Fruit fly (Drosophila melanogaster): ENCODE results near the gene CG7910.

Gene CG7910

DNA sequence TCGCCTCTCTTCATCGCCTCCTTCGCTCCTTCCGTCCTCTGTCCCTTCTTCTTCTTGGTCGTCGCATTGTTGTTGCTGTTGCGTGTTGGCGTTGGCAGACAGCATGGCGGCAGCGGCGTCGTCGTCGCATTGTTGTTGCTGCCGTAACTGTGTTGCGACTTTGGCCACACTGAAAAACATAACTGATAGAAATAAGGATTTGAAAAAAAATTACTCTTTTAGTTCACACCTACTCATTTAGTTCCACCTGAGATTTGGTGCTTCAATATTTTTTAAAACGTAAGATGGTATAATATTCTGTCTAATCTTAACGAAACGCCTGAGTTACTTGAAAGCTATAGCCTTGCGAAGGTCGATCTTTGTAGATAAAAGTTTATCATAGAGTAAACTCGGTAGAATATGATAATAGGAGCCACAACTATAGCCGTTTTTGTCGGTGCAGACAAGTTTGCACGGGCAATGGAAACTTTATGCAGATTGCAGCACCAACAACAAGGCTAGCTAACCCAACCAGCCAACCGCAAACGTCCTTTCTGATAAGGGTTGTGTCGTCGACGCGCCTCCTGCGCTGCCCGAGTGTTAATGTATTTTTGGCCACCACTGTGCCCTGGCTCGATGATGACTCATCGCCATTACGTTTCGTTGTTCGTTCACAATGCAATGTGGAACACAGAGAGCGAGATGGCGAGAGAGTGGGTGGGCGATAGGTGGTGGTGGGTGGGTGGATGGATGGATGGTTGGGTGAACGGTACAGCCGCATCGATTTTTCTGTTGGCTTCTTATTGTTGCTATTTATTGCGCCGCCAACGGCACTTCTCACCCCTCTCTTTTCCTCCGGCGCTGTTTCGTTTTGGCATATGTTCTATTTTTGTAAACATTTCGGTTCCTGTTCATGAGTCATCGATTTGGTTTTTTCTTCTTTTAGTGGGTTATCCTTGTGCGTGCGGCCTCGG, 26.1 kb downstream of the CG7910 start (continued):
- TF ChIP-seq Met (GFP tag; optimal IDR thresholded peaks at IDR 0.05) (peak; percentile 92), CG11762 (GFP tag; optimal IDR thresholded peaks at IDR 0.05; ENCODE audit: insufficient read depth) (peak; percentile 86), CG8319 (GFP tag; optimal IDR thresholded peaks at IDR 0.05) (peak; percentile 86), Hr4 (GFP tag; optimal IDR thresholded peaks at IDR 0.05) (peak; percentile 91), pdm3 (GFP tag; optimal IDR thresholded peaks at IDR 0.05) (peak; percentile 93), Lpt (GFP tag; optimal IDR thresholded peaks at IDR 0.05) (peak; percentile 75), ss (GFP tag; optimal IDR thresholded peaks at IDR 0.05) (peak; percentile 91 to 95), Eip75B (GFP tag; optimal IDR thresholded peaks at IDR 0.05) (peak; percentile 91), OdsH (GFP tag; optimal IDR thresholded peaks at IDR 0.05) (peak; percentile 93), CG11294 (GFP tag; IDR thresholded peaks at IDR 0.05) (peak; percentile 72), CG10669 (GFP tag; optimal IDR thresholded peaks at IDR 0.05) (peak; percentile 96), CG6854 (GFP tag; optimal IDR thresholded peaks at IDR 0.05) (peak; percentile 41), spab (GFP tag; optimal IDR thresholded peaks at IDR 0.05) (peak; percentile 94), dac (GFP tag; optimal IDR thresholded peaks at IDR 0.05) (peak; percentile 86), topi (GFP tag; optimal IDR thresholded peaks at IDR 0.05) (peak; percentile 88), Ets96B (tag; optimal IDR thresholded peaks at IDR 0.05) (peak; percentile 95), cyc (GFP tag; optimal IDR thresholded peaks at IDR 0.05) (peak; percentile 86), CG32006 (GFP tag; optimal IDR thresholded peaks at IDR 0.05) (peak; percentile 95), svp (GFP tag) (peak; percentile 93), esn (GFP tag; optimal IDR thresholded peaks at IDR 0.05) (peak; percentile 92), salr (GFP tag; optimal IDR thresholded peaks at IDR 0.05) (peak; percentile 90 to 91), net (GFP tag; optimal IDR thresholded peaks at IDR 0.05) (peak; percentile 90), Hr38 (GFP tag; optimal IDR thresholded peaks at IDR 0.05) (no peak), Eip78C (GFP tag) (peak; percentile 98), Sox14 (GFP tag; optimal IDR thresholded peaks at IDR 0.05) (peak; percentile 91), Sox102F (GFP tag; optimal IDR thresholded peaks at IDR 0.05) (peak; percentile 84), Ets21C (GFP tag; optimal IDR thresholded peaks at IDR 0.05) (peak; percentile 87), Blimp-1 (GFP tag; optimal IDR thresholded peaks at IDR 0.05) (peak; percentile 57), CG1621 (tag; optimal IDR thresholded peaks at IDR 0.05) (peak; percentile 90)

DNA sequence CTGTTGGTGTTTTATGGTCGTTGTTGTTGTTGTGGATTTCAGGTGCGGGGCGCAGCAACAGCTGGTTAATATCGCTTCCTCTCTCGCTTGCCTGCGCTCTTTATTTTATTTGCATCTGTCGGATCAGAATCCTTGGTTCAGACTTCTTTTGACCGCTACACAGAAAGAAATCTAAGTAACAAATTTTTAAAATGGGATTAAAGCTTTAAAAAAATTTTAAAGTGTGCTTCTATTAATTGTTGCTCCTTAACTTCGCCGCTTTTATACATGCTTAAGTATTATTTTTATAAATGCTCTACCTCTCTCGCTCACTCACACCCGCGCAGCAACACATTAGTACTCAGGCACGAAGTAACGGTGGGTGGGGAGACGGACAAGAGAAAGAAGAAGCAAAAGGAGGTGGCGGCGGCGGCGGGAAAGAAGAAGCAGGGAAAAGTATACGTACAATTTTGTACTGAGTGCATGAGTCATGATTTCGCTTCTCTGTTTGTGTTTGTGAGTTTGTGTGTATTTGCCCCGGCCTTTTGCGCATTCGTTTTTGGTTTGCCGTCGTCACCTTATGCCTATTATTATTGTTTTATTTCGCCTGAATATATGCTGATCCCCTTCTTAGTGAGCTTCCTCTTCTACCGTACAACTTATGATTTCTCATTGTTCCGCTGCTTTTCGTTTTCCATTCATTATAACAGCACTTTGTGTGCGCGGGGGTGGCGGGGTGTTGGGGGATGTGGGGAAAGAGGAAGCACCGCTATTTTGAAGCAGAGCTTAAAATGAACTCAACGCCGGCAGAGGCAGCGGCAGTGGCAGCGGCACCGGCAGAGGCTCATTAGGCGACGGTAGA, 27.0 kb downstream of the CG7910 start:
- TF ChIP-seq Sox102F (GFP tag; optimal IDR thresholded peaks at IDR 0.05) (peak; percentile 96), Hr39 (GFP tag; optimal IDR thresholded peaks at IDR 0.05) (peak; percentile 94), spab (GFP tag; optimal IDR thresholded peaks at IDR 0.05) (peak; percentile 89), Gug (GFP tag; IDR thresholded peaks at IDR 0.05) (peak; percentile 70), ss (GFP tag; optimal IDR thresholded peaks at IDR 0.05) (peak; percentile 90 to 93), CG10669 (GFP tag; optimal IDR thresholded peaks at IDR 0.05) (peak; percentile 94), eg (GFP tag; IDR thresholded peaks at IDR 0.05) (peak; percentile 89), Hr4 (GFP tag; optimal IDR thresholded peaks at IDR 0.05) (peak; percentile 78), fd85E (GFP tag; optimal IDR thresholded peaks at IDR 0.05) (peak; percentile 73), CG3032 (tag; optimal IDR thresholded peaks at IDR 0.05) (peak; percentile 92), CG8319 (GFP tag; optimal IDR thresholded peaks at IDR 0.05) (peak; percentile 90), vri (GFP tag; optimal IDR thresholded peaks at IDR 0.05) (peak; percentile 94), net (GFP tag; optimal IDR thresholded peaks at IDR 0.05) (peak; percentile 92), CG6163 (GFP tag; IDR thresholded peaks at IDR 0.05) (peak; percentile 95), CG6276 (GFP tag; optimal IDR thresholded peaks at IDR 0.05) (peak; percentile 65), cyc (GFP tag; optimal IDR thresholded peaks at IDR 0.05) (peak; percentile 95), acj6 (GFP tag; optimal IDR thresholded peaks at IDR 0.05) (peak; percentile 91), Sox15 (GFP tag; optimal IDR thresholded peaks at IDR 0.05) (peak; percentile 89), fd59A (GFP tag; optimal IDR thresholded peaks at IDR 0.05) (peak; percentile 89), Ets96B (tag; optimal IDR thresholded peaks at IDR 0.05) (peak; percentile 94), fkh (GFP tag; optimal IDR thresholded peaks at IDR 0.05) (peak; percentile 76), dac (GFP tag; optimal IDR thresholded peaks at IDR 0.05) (peak; percentile 34), CG9139 (GFP tag; optimal IDR thresholded peaks at IDR 0.05) (peak; percentile 87), Blimp-1 (GFP tag; optimal IDR thresholded peaks at IDR 0.05) (peak; percentile 73), CG10631 (GFP tag; optimal IDR thresholded peaks at IDR 0.05) (peak; percentile 91), CG1621 (tag; optimal IDR thresholded peaks at IDR 0.05) (peak; percentile 91), CG31627 (GFP tag; optimal IDR thresholded peaks at IDR 0.05) (peak; percentile 95), CG11902 (GFP tag; optimal IDR thresholded peaks at IDR 0.05) (peak; percentile 90)
